Worm (Caenorhabditis elegans) whole organism, late embryonic: ENCODE data around the gene Y37D8A.26.

ENCODE experiments used
- ama-1 ChIP-seq: fragments of 150-350 bp; optimal IDR thresholded peaks from 2 replicates; lab custom pipeline; 2014
- ceh-18 ChIP-seq: sonication (generic microtip); optimal IDR thresholded peaks from 2 replicates; lab custom pipeline; 2016; ENCODE audit warnings: missing genetic modification characterization, missing compliant biosample characterization
- ceh-19 ChIP-seq: fragments of 200-800 bp; sonication (Bioruptor generic); optimal IDR thresholded peaks from 2 replicates; lab custom pipeline; 2018; ENCODE audit warnings: mild to moderate bottlenecking, missing genetic modification characterization, missing compliant biosample characterization
- ceh-6 ChIP-seq: fragments of 200-800 bp; sonication (Bioruptor generic); optimal IDR thresholded peaks from 2 replicates; lab custom pipeline; 2018; ENCODE audit warnings: mild to moderate bottlenecking, missing genetic modification characterization, missing compliant biosample characterization
- elt-2 ChIP-seq: sonication (generic microtip); optimal IDR thresholded peaks from 2 replicates; lab custom pipeline; 2016; ENCODE audit warnings: missing genetic modification reagents, missing genetic modification characterization, missing compliant biosample characterization
- elt-4 ChIP-seq: sonication (generic microtip); optimal IDR thresholded peaks from 2 replicates; lab custom pipeline; 2016; ENCODE audit warnings: missing genetic modification characterization, missing compliant biosample characterization
- ets-4 ChIP-seq: sonication (generic microtip); optimal IDR thresholded peaks from 2 replicates; lab custom pipeline; 2016; ENCODE audit warnings: missing genetic modification characterization, missing compliant biosample characterization
- fkh-6 ChIP-seq: sonication (generic microtip); optimal IDR thresholded peaks from 2 replicates; lab custom pipeline; 2016; ENCODE audit warnings: missing genetic modification characterization, missing compliant biosample characterization
- gmeb-2 ChIP-seq: sonication (generic microtip); optimal IDR thresholded peaks from 2 replicates; lab custom pipeline; 2016; ENCODE audit warnings: missing genetic modification characterization, inconsistent platforms, missing compliant biosample characterization
- nhr-11 ChIP-seq: fragments of 150-350 bp; optimal IDR thresholded peaks from 2 replicates; lab custom pipeline; 2014; ENCODE audit warnings: missing biosample characterization, missing genetic modification characterization
- pha-4 ChIP-seq: fragments of 150-350 bp; optimal IDR thresholded peaks from 2 replicates; lab custom pipeline; 2018; ENCODE audit warnings: missing biosample characterization, missing genetic modification reagents, missing genetic modification characterization
- pqm-1 ChIP-seq: sonication (generic microtip); optimal IDR thresholded peaks from 2 replicates; lab custom pipeline; 2016; ENCODE audit warnings: missing genetic modification characterization, missing compliant biosample characterization
- tbx-2 ChIP-seq: sonication (generic microtip); optimal IDR thresholded peaks from 2 replicates; lab custom pipeline; 2016; ENCODE audit warnings: missing genetic modification characterization, missing compliant biosample characterization

DNA sequence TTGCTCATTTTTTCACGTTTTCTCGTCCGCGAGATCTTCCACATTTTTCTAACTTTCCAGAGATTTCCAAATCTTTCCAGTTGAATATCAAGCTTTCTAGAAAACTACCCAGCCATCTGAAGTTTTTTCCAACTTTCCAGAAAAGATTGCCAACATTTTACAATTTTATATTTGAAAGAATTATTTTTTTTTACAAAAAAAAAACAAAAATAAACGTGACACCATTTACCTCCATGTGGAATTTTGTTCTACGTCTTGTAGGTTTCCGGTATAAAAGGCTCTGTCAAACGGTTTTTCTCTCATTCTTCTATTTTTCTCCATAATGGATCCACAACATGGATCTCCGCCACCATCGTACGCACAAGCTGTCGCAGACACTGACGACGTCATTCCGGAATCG, 8.1 kb upstream of the Y37D8A.26 start, which contains the start of gene Y37D8A.8:
- no peak for TF ChIP-seq nhr-11 (tag; lab: Kevin White, UChicago)
- TF ChIP-seq tbx-2 (tag; lab: Kevin White, UChicago), result no peak
- TF ChIP-seq pqm-1 (tag; lab: Kevin White, UChicago), result no peak
- no peak for TF ChIP-seq ama-1 (lab: Kevin White, UChicago)
- TF ChIP-seq elt-2 (tag; lab: Kevin White, UChicago), result no peak
- no peak for TF ChIP-seq pha-4 (tag; lab: Kevin White, UChicago)
- TF ChIP-seq ceh-6, result no peak
- TF ChIP-seq gmeb-2 (tag; lab: Kevin White, UChicago), result no peak
- TF ChIP-seq ceh-18, result no peak
- TF ChIP-seq fkh-6 (tag; lab: Kevin White, UChicago), result no peak
- TF ChIP-seq ceh-19, result no peak
- no peak for TF ChIP-seq elt-4
- TF ChIP-seq ets-4, result no peak
